Worm (Caenorhabditis elegans) whole organism, L3 larva: ENCODE results near the gene F40F9.10.
A peak's percentile ranks its signal among the peaks of the same experiment; 100 is the strongest.

ENCODE experiments used
- R02D3.7 ChIP-seq: fragments of 150-350 bp; optimal IDR thresholded peaks from 2 replicates; lab custom pipeline; 2014; ENCODE audit warnings: missing biosample characterization, missing genetic modification characterization
- ZK546.5 ChIP-seq: sonication (generic microtip); optimal IDR thresholded peaks from 2 replicates; lab custom pipeline; 2017; ENCODE audit warnings: missing biosample characterization, missing genetic modification characterization
- ama-1 ChIP-seq: fragments of 150-350 bp; optimal IDR thresholded peaks from 2 replicates; lab custom pipeline; 2018
- ceh-16 ChIP-seq: sonication (generic microtip); optimal IDR thresholded peaks from 2 replicates; lab custom pipeline; 2017; ENCODE audit warnings: missing biosample characterization, missing genetic modification characterization
- ceh-28 ChIP-seq: fragments of 150-350 bp; optimal IDR thresholded peaks from 2 replicates; lab custom pipeline; 2014; ENCODE audit warnings: missing biosample characterization, missing genetic modification reagents, missing genetic modification characterization
- ceh-82 ChIP-seq: fragments of 150-350 bp; optimal IDR thresholded peaks from 2 replicates; lab custom pipeline; 2014; ENCODE audit warnings: missing biosample characterization, missing genetic modification characterization
- ceh-9 ChIP-seq: sonication (generic microtip); optimal IDR thresholded peaks from 2 replicates; lab custom pipeline; 2018; ENCODE audit warnings: missing biosample characterization, missing genetic modification characterization
- egl-27 ChIP-seq: sonication (generic microtip); optimal IDR thresholded peaks from 4 replicates; lab custom pipeline; 2017; ENCODE audit warnings: missing biosample characterization, missing genetic modification reagents, missing genetic modification characterization
- elt-1 ChIP-seq: fragments of 150-350 bp; optimal IDR thresholded peaks from 2 replicates; lab custom pipeline; 2014; ENCODE audit warnings: missing biosample characterization, missing genetic modification characterization
- elt-2 ChIP-seq: sonication (generic microtip); optimal IDR thresholded peaks from 2 replicates; lab custom pipeline; 2016; ENCODE audit warnings: missing genetic modification reagents, mild to moderate bottlenecking, missing genetic modification characterization, missing compliant biosample characterization
- elt-3 ChIP-seq, 3 experiments: fragments of 150-350 bp in 1 of 3; sonication (generic microtip) in 2 of 3; optimal IDR thresholded peaks; 2 replicates in 2 of 3; 4 replicates in 1 of 3; lab custom pipeline; 2014 to 2017; ENCODE audit warnings: missing biosample characterization in 3 of 3, missing genetic modification characterization in 3 of 3
- fkh-10 ChIP-seq: sonication (generic microtip); optimal IDR thresholded peaks from 2 replicates; lab custom pipeline; 2017; ENCODE audit warnings: missing biosample characterization, missing genetic modification reagents, missing genetic modification characterization
- fkh-2 ChIP-seq: fragments of 150-350 bp; optimal IDR thresholded peaks from 2 replicates; lab custom pipeline; 2014; ENCODE audit warnings: missing biosample characterization, missing genetic modification reagents, missing genetic modification characterization
- fos-1 ChIP-seq: fragments of 150-350 bp; optimal IDR thresholded peaks from 2 replicates; lab custom pipeline; 2014; ENCODE audit warnings: missing biosample characterization, missing genetic modification characterization
- hmg-11 ChIP-seq: sonication (generic microtip); optimal IDR thresholded peaks from 2 replicates; lab custom pipeline; 2016; ENCODE audit warnings: missing genetic modification characterization, missing compliant biosample characterization
- jun-1 ChIP-seq: fragments of 150-350 bp; optimal IDR thresholded peaks from 2 replicates; lab custom pipeline; 2014; ENCODE audit warnings: missing biosample characterization, missing genetic modification reagents, missing genetic modification characterization
- lin-15B ChIP-seq: fragments of 150-350 bp; optimal IDR thresholded peaks from 2 replicates; lab custom pipeline; 2014; ENCODE audit warnings: missing biosample characterization, missing genetic modification characterization
- lin-39 ChIP-seq: fragments of 150-350 bp; optimal IDR thresholded peaks from 2 replicates; lab custom pipeline; 2018; ENCODE audit warnings: missing biosample characterization, missing genetic modification reagents, missing genetic modification characterization
- lsy-12 ChIP-seq: sonication (generic microtip); optimal IDR thresholded peaks from 2 replicates; lab custom pipeline; 2016; ENCODE audit warnings: mild to moderate bottlenecking, missing genetic modification characterization, missing compliant biosample characterization
- mml-1 ChIP-seq: fragments of 150-350 bp; sonication (generic microtip); optimal IDR thresholded peaks from 3 replicates; lab custom pipeline; 2014; ENCODE audit warnings: missing biosample characterization, missing genetic modification characterization
- nfya-1 ChIP-seq: sonication (generic microtip); optimal IDR thresholded peaks from 2 replicates; lab custom pipeline; 2017; ENCODE audit warnings: missing genetic modification characterization, mild to moderate bottlenecking, missing compliant biosample characterization, antibody characterized with exemption, moderate library complexity; ENCODE audit not compliant: insufficient read depth
- nhr-11 ChIP-seq: fragments of 150-350 bp; optimal IDR thresholded peaks from 2 replicates; lab custom pipeline; 2014; ENCODE audit warnings: missing biosample characterization, missing genetic modification characterization
- nhr-12 ChIP-seq: fragments of 150-350 bp; optimal IDR thresholded peaks from 2 replicates; lab custom pipeline; 2014; ENCODE audit warnings: missing biosample characterization, missing genetic modification characterization
- nhr-23 ChIP-seq: fragments of 150-350 bp; optimal IDR thresholded peaks from 2 replicates; lab custom pipeline; 2014; ENCODE audit warnings: missing biosample characterization, missing genetic modification reagents, missing genetic modification characterization
- nhr-237 ChIP-seq: fragments of 150-350 bp; optimal IDR thresholded peaks from 2 replicates; lab custom pipeline; 2014; ENCODE audit warnings: missing biosample characterization, missing genetic modification characterization
- nhr-25 ChIP-seq: sonication (generic microtip); optimal IDR thresholded peaks from 2 replicates; lab custom pipeline; 2017; ENCODE audit warnings: missing biosample characterization, missing genetic modification characterization
- nhr-28 ChIP-seq: fragments of 150-350 bp; optimal IDR thresholded peaks from 2 replicates; lab custom pipeline; 2014; ENCODE audit warnings: missing biosample characterization, missing genetic modification characterization
- nhr-43 ChIP-seq: sonication (generic microtip); optimal IDR thresholded peaks from 2 replicates; lab custom pipeline; 2016; ENCODE audit warnings: mild to moderate bottlenecking, missing genetic modification characterization, missing compliant biosample characterization; ENCODE audit not compliant: poor library complexity, severe bottlenecking
- nhr-67 ChIP-seq: fragments of 150-350 bp; optimal IDR thresholded peaks from 2 replicates; lab custom pipeline; 2014; ENCODE audit warnings: missing biosample characterization, missing genetic modification characterization
- nhr-76 ChIP-seq: fragments of 150-350 bp; sonication (generic microtip); optimal IDR thresholded peaks from 5 replicates; lab custom pipeline; 2014; ENCODE audit warnings: missing biosample characterization, missing genetic modification characterization
- nhr-77 ChIP-seq: fragments of 150-350 bp; optimal IDR thresholded peaks from 2 replicates; lab custom pipeline; 2014; ENCODE audit warnings: missing biosample characterization, missing genetic modification characterization
- pha-4 ChIP-seq: fragments of 150-350 bp; optimal IDR thresholded peaks from 2 replicates; lab custom pipeline; 2014; ENCODE audit warnings: missing biosample characterization, missing genetic modification reagents, missing genetic modification characterization
- pqm-1 ChIP-seq: fragments of 150-350 bp; optimal IDR thresholded peaks from 2 replicates; lab custom pipeline; 2017; ENCODE audit warnings: missing biosample characterization, missing genetic modification characterization, inconsistent platforms
- sea-2 ChIP-seq: fragments of 150-350 bp; sonication (generic microtip); optimal IDR thresholded peaks from 4 replicates; lab custom pipeline; 2014; ENCODE audit warnings: missing biosample characterization, missing genetic modification reagents, missing genetic modification characterization
- skn-1 ChIP-seq: fragments of 150-350 bp; optimal IDR thresholded peaks from 2 replicates; lab custom pipeline; 2014; ENCODE audit warnings: missing biosample characterization, missing genetic modification characterization
- snpc-4 ChIP-seq: fragments of 150-350 bp; optimal IDR thresholded peaks from 2 replicates; lab custom pipeline; 2014; ENCODE audit warnings: missing biosample characterization, missing genetic modification characterization
- tbx-2 ChIP-seq: sonication (generic microtip); optimal IDR thresholded peaks from 2 replicates; lab custom pipeline; 2016; ENCODE audit warnings: mild to moderate bottlenecking, missing genetic modification characterization, missing compliant biosample characterization
- zag-1 ChIP-seq: fragments of 150-350 bp; optimal IDR thresholded peaks from 2 replicates; lab custom pipeline; 2014; ENCODE audit warnings: missing biosample characterization, missing genetic modification characterization
- ztf-11 ChIP-seq: fragments of 150-350 bp; optimal IDR thresholded peaks from 2 replicates; lab custom pipeline; 2014; ENCODE audit warnings: missing biosample characterization, missing genetic modification characterization

Gene F40F9.10

ce11 chrV:9690728-9691127 lies 22.7 kb downstream of the F40F9.10 start:
- TF ChIP-seq lin-39 (no peak), nhr-28 (tag; lab: Kevin White, UChicago) (no peak), ceh-28 (tag; lab: Kevin White, UChicago) (no peak), elt-2 (tag; lab: Kevin White, UChicago) (peak; percentile 11), sea-2 (no peak), R02D3.7 (tag; lab: Kevin White, UChicago) (no peak), lin-15B (tag; lab: Kevin White, UChicago) (peak; percentile 41), lsy-12 (tag; lab: Kevin White, UChicago) (peak; percentile 15), snpc-4 (peak; percentile 18), fkh-2 (tag; lab: Kevin White, UChicago) (no peak), elt-3 (tag; optimal IDR thresholded peaks at IDR 0.05; lab: Kevin White, UChicago) (no peak), nhr-23 (peak; percentile 41), hmg-11 (tag; lab: Kevin White, UChicago) (peak; percentile 72), nhr-43 (no peak), pha-4 (tag; lab: Kevin White, UChicago) (peak; percentile 57), nhr-25 (tag; lab: Kevin White, UChicago) (peak; percentile 51), skn-1 (tag; lab: Kevin White, UChicago) (peak; percentile 22), zag-1 (tag; lab: Kevin White, UChicago) (no peak), nhr-67 (tag; lab: Kevin White, UChicago) (no peak), tbx-2 (no peak), ztf-11 (tag; lab: Kevin White, UChicago) (no peak), egl-27 (no peak), nhr-11 (tag; lab: Kevin White, UChicago) (no peak), elt-1 (tag; lab: Kevin White, UChicago) (no peak), mml-1 (no peak), fos-1 (tag; lab: Kevin White, UChicago) (no peak), nhr-237 (tag; lab: Kevin White, UChicago) (no peak), jun-1 (no peak), ZK546.5 (no peak), fkh-10 (GFP tag; lab: Kevin White, UChicago) (no peak), nhr-77 (tag; lab: Kevin White, UChicago) (no peak), nhr-76 (tag; lab: Kevin White, UChicago) (no peak), ceh-9 (tag; lab: Kevin White, UChicago) (no peak)

DNA sequence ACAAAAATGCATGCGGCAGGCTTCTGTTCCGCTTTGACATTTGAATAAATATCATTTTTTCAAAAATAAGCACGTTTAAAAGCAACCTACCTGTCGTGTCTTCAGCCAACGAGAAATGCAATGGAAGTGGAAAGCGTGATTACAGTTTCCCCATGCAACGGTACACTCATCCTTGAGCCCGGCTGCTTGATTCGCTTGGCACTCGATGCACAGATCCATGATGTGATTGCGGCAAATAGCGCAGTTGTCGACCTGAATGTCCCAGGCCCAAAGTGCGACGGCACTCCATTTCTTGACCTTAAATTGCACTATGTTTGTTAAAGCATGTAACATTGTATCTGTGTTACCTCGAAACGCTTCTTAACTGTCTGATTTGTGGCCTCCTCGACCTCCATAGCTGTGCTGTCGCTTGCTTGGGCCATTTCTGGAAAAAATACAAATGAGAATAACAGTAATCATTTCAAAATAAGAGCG lies 23.3 kb downstream of the F40F9.10 start, which contains the start of gene rbx-1:
Gene rbx-1, minus strand, starts transcription at position 424 of the 474 bp plus-strand sequence.
- TF ChIP-seq snpc-4 = no peak
- TF ChIP-seq fkh-10 (GFP tag; lab: Kevin White, UChicago) = no peak
- no peak for TF ChIP-seq pqm-1 (tag; lab: Kevin White, UChicago)

ce11 chrV:9689364-9689763 lies 24.1 kb downstream of the F40F9.10 start:
- peak; percentile 32 for TF ChIP-seq ama-1 (lab: Kevin White, UChicago)
- no peak for TF ChIP-seq fkh-10 (GFP tag; lab: Kevin White, UChicago)

- no peak for TF ChIP-seq nhr-12
- no peak for TF ChIP-seq ceh-9 (tag; lab: Kevin White, UChicago)
- TF ChIP-seq ceh-16 = no peak
- no peak for TF ChIP-seq egl-27
- TF ChIP-seq ZK546.5 = no peak
- no peak for TF ChIP-seq pqm-1 (tag; lab: Kevin White, UChicago)
- no peak for TF ChIP-seq snpc-4
- no peak for TF ChIP-seq nfya-1
- TF ChIP-seq nhr-77 (tag; lab: Kevin White, UChicago) = no peak
- TF ChIP-seq ceh-82 (tag; lab: Kevin White, UChicago) = no peak
- TF ChIP-seq nhr-23 = no peak
- no peak for TF ChIP-seq mml-1
Measured at ce11 chrV:9685559-9685958, 27.9 kb downstream of the F40F9.10 start, which contains the start of gene ZK287.4. TSS of gene ZK287.4 (minus strand) at chrV:9685659.
